Worm (Caenorhabditis elegans) whole organism, young adult: ENCODE data around the gene W04G3.10.

Source experiments
- B0035.1 ChIP-seq: sonication (generic microtip); optimal IDR thresholded peaks from 2 replicates; lab custom pipeline; 2016; ENCODE audit warnings: missing genetic modification characterization, mild to moderate bottlenecking, missing compliant biosample characterization, missing genotype, missing genetic modification reagents
- B0261.1 ChIP-seq: sonication (generic microtip); optimal IDR thresholded peaks from 2 replicates; lab custom pipeline; 2016; ENCODE audit warnings: mild to moderate bottlenecking, missing genetic modification characterization, moderate library complexity, missing compliant biosample characterization
- F10E7.11 ChIP-seq: sonication (generic microtip); optimal IDR thresholded peaks from 2 replicates; lab custom pipeline; 2017; ENCODE audit warnings: mild to moderate bottlenecking, missing genetic modification characterization, moderate library complexity, missing compliant biosample characterization
- F39B2.1 ChIP-seq: fragments of 200-800 bp; sonication (Bioruptor generic); IDR thresholded peaks from 2 replicates; pipeline ENCODE4 v1.3.6; 2022; ENCODE audit warnings: missing genetic modification reagents, missing genetic modification characterization, missing compliant biosample characterization
- F52B5.7 ChIP-seq: sonication (generic microtip); optimal IDR thresholded peaks from 2 replicates; lab custom pipeline; 2016; ENCODE audit warnings: mild to moderate bottlenecking, missing genetic modification characterization, missing compliant biosample characterization
- T26A5.8 ChIP-seq: sonication (generic microtip); optimal IDR thresholded peaks from 2 replicates; lab custom pipeline; 2016; ENCODE audit warnings: missing genetic modification characterization, missing compliant biosample characterization
- Y53G8AR.9 ChIP-seq: fragments of 200-800 bp; sonication (Bioruptor generic); conservative IDR thresholded peaks from 2 replicates; pipeline ENCODE4 v1.3.6; 2022; ENCODE audit warnings: missing genetic modification reagents, missing genetic modification characterization, missing compliant biosample characterization
- Y56A3A.18 ChIP-seq: fragments of 200-800 bp; sonication (Bioruptor generic); IDR thresholded peaks from 2 replicates; pipeline ENCODE4 v1.3.6; 2022; ENCODE audit warnings: missing genetic modification reagents, missing genetic modification characterization, missing compliant biosample characterization
- ZK185.1 ChIP-seq: sonication (generic microtip); optimal IDR thresholded peaks from 2 replicates; lab custom pipeline; 2016; ENCODE audit warnings: mild to moderate bottlenecking, missing genetic modification characterization, missing compliant biosample characterization; ENCODE audit not compliant: poor library complexity, severe bottlenecking
- ama-1 ChIP-seq, 3 experiments: fragments of 150-350 bp in 1 of 3; sonication (generic microtip) in 2 of 3; optimal IDR thresholded peaks; 2 replicates each; lab custom pipeline; 2014 to 2018; ENCODE audit warnings: missing biosample characterization in 2 of 3, missing genetic modification characterization in 2 of 3, missing genetic modification reagents in 2 of 3
- aptf-3 ChIP-seq: fragments of 200-800 bp; sonication (Bioruptor generic); IDR thresholded peaks from 2 replicates; pipeline ENCODE4 v1.3.6; 2022; ENCODE audit warnings: missing genetic modification characterization, missing compliant biosample characterization
- attf-6 ChIP-seq: fragments of 200-800 bp; sonication (Bioruptor generic); IDR thresholded peaks from 2 replicates; pipeline ENCODE4 v1.3.6; 2022; ENCODE audit warnings: missing genetic modification reagents, missing genetic modification characterization, missing compliant biosample characterization
- bed-2 ChIP-seq: fragments of 200-800 bp; sonication (Bioruptor generic); IDR thresholded peaks from 2 replicates; pipeline ENCODE4 v1.3.6; 2022; ENCODE audit warnings: missing genetic modification reagents, missing genetic modification characterization, missing compliant biosample characterization
- cebp-1 ChIP-seq, 2 experiments: fragments of 200-800 bp in 1 of 2; sonication (Bioruptor generic) in 1 of 2; sonication (generic microtip) in 1 of 2; IDR thresholded peaks in 1 of 2; optimal IDR thresholded peaks in 1 of 2; 2 replicates each; pipeline versions ENCODE4 v1.3.6 to Lab custom; 2017 to 2022; ENCODE audit warnings: missing compliant biosample characterization in 2 of 2, missing genetic modification characterization in 2 of 2, mild to moderate bottlenecking in 1 of 2, missing genetic modification reagents in 1 of 2, moderate library complexity in 1 of 2
- chd-7 ChIP-seq: sonication (generic microtip); optimal IDR thresholded peaks from 2 replicates; lab custom pipeline; 2016; ENCODE audit warnings: mild to moderate bottlenecking, missing genetic modification characterization, moderate library complexity, missing compliant biosample characterization
- die-1 ChIP-seq: sonication (generic microtip); optimal IDR thresholded peaks from 2 replicates; lab custom pipeline; 2016; ENCODE audit warnings: missing genotype, mild to moderate bottlenecking, missing genetic modification characterization, missing compliant biosample characterization
- dpl-1 ChIP-seq: fragments of 150-350 bp; optimal IDR thresholded peaks from 2 replicates; lab custom pipeline; 2014; ENCODE audit warnings: missing biosample characterization, missing genetic modification reagents, missing genetic modification characterization
- efl-1 ChIP-seq: fragments of 150-350 bp; optimal IDR thresholded peaks from 2 replicates; lab custom pipeline; 2014; ENCODE audit warnings: missing biosample characterization, missing genetic modification reagents, missing genetic modification characterization
- egl-18 ChIP-seq: fragments of 200-800 bp; sonication (Bioruptor generic); IDR thresholded peaks from 2 replicates; pipeline ENCODE4 v1.3.6; 2022; ENCODE audit warnings: missing genetic modification reagents, missing genetic modification characterization, missing compliant biosample characterization
- ets-4 ChIP-seq: fragments of 200-800 bp; sonication (Bioruptor generic); optimal IDR thresholded peaks from 2 replicates; lab custom pipeline; 2018; ENCODE audit warnings: mild to moderate bottlenecking, missing genetic modification characterization, missing compliant biosample characterization
- hlh-12 ChIP-seq: sonication (generic microtip); optimal IDR thresholded peaks from 2 replicates; lab custom pipeline; 2016; ENCODE audit warnings: missing genetic modification characterization, missing compliant biosample characterization
- hmg-1.2 ChIP-seq: fragments of 200-800 bp; sonication (Bioruptor generic); IDR thresholded peaks from 2 replicates; pipeline ENCODE4 v1.3.6; 2022; ENCODE audit warnings: missing genetic modification reagents, missing genetic modification characterization, missing compliant biosample characterization
- hsf-1 ChIP-seq: fragments of 200-800 bp; sonication (Bioruptor generic); IDR thresholded peaks from 2 replicates; pipeline ENCODE4 v1.3.6; 2022; ENCODE audit warnings: missing genetic modification reagents, missing genetic modification characterization, missing compliant biosample characterization
- let-607 ChIP-seq, 2 experiments: fragments of 200-800 bp in 1 of 2; sonication (Bioruptor generic) in 1 of 2; sonication (generic microtip) in 1 of 2; optimal IDR thresholded peaks; 2 replicates each; lab custom pipeline; 2016 to 2018; ENCODE audit warnings: mild to moderate bottlenecking in 2 of 2, missing compliant biosample characterization in 2 of 2, missing genetic modification characterization in 2 of 2, moderate library complexity in 2 of 2, missing genotype in 1 of 2
- lin-54 ChIP-seq: fragments of 200-800 bp; sonication (Bioruptor generic); optimal IDR thresholded peaks from 2 replicates; lab custom pipeline; 2018; ENCODE audit warnings: mild to moderate bottlenecking, missing genetic modification characterization, missing compliant biosample characterization
- lir-1 ChIP-seq: fragments of 200-800 bp; sonication (Bioruptor generic); conservative IDR thresholded peaks from 2 replicates; pipeline ENCODE4 v1.3.6; 2022; ENCODE audit warnings: missing genetic modification reagents, missing genetic modification characterization, missing compliant biosample characterization
- lsl-1 ChIP-seq: fragments of 200-800 bp; sonication (Bioruptor generic); optimal IDR thresholded peaks from 2 replicates; lab custom pipeline; 2018; ENCODE audit warnings: mild to moderate bottlenecking, missing genetic modification characterization, moderate library complexity, missing compliant biosample characterization
- madf-3 ChIP-seq: fragments of 200-800 bp; sonication (Bioruptor generic); IDR thresholded peaks from 2 replicates; pipeline ENCODE4 v1.3.6; 2022; ENCODE audit warnings: missing genetic modification reagents, missing genetic modification characterization, missing compliant biosample characterization
- mcd-1 ChIP-seq: fragments of 200-800 bp; sonication (Bioruptor generic); IDR thresholded peaks from 2 replicates; pipeline ENCODE4 v1.3.6; 2022; ENCODE audit warnings: missing genetic modification reagents, missing genetic modification characterization, missing compliant biosample characterization
- mes-4 ChIP-seq: sonication (generic microtip); optimal IDR thresholded peaks from 2 replicates; lab custom pipeline; 2016; ENCODE audit warnings: missing genotype, missing genetic modification characterization, missing compliant biosample characterization
- nfya-1 ChIP-seq: sonication (generic microtip); optimal IDR thresholded peaks from 2 replicates; lab custom pipeline; 2017; ENCODE audit warnings: antibody characterized with exemption, missing compliant biosample characterization, missing genetic modification characterization, borderline replicate concordance; ENCODE audit not compliant: insufficient read depth
- nhr-27 ChIP-seq: fragments of 200-800 bp; sonication (Bioruptor generic); optimal IDR thresholded peaks from 2 replicates; lab custom pipeline; 2018; ENCODE audit warnings: mild to moderate bottlenecking, missing genetic modification characterization, moderate library complexity, missing compliant biosample characterization
- pha-4 ChIP-seq: fragments of 150-350 bp; sonication (generic microtip); optimal IDR thresholded peaks from 2 replicates; lab custom pipeline; 2014; ENCODE audit warnings: missing biosample characterization, missing genetic modification reagents, missing genetic modification characterization
- rpc-1 ChIP-seq, 2 experiments: fragments of 150-350 bp in 1 of 2; sonication (generic microtip) in 1 of 2; optimal IDR thresholded peaks; 2 replicates each; lab custom pipeline; 2014 to 2018; ENCODE audit warnings: missing biosample characterization in 1 of 2, missing genetic modification characterization in 1 of 2, missing genetic modification reagents in 1 of 2, missing genotype in 1 of 2
- sea-2 ChIP-seq: fragments of 200-800 bp; sonication (Bioruptor generic); IDR thresholded peaks from 2 replicates; pipeline ENCODE4 v1.3.6; 2022; ENCODE audit warnings: missing genetic modification characterization, missing compliant biosample characterization
- snpc-1.1 ChIP-seq: sonication (generic microtip); optimal IDR thresholded peaks from 2 replicates; lab custom pipeline; 2017; ENCODE audit warnings: missing genetic modification characterization, mild to moderate bottlenecking, missing compliant biosample characterization, antibody characterized with exemption, moderate library complexity, missing genotype, missing genetic modification reagents; ENCODE audit not compliant: insufficient read depth
- snpc-4 ChIP-seq, 5 experiments: fragments of 150-350 bp in 1 of 5; sonication (generic microtip) in 4 of 5; optimal IDR thresholded peaks; 2 replicates each; lab custom pipeline; 2014 to 2018; ENCODE audit warnings: missing genetic modification characterization in 5 of 5, missing biosample characterization in 3 of 5, antibody characterized with exemption in 2 of 5, mild to moderate bottlenecking in 2 of 5, missing compliant biosample characterization in 2 of 5, missing genotype in 2 of 5, moderate library complexity in 2 of 5, missing genetic modification reagents in 1 of 5
- sptf-2 ChIP-seq: fragments of 200-800 bp; sonication (Bioruptor generic); optimal IDR thresholded peaks from 2 replicates; lab custom pipeline; 2018; ENCODE audit warnings: mild to moderate bottlenecking, missing genetic modification characterization, missing compliant biosample characterization
- tlf-1 ChIP-seq: fragments of 200-800 bp; sonication (Bioruptor generic); optimal IDR thresholded peaks from 2 replicates; lab custom pipeline; 2018; ENCODE audit warnings: mild to moderate bottlenecking, missing genetic modification characterization, missing compliant biosample characterization
- unc-62 ChIP-seq: fragments of 150-350 bp; optimal IDR thresholded peaks from 2 replicates; lab custom pipeline; 2014; ENCODE audit warnings: missing biosample characterization, missing genetic modification reagents, missing genetic modification characterization
- xnd-1 ChIP-seq: sonication (generic microtip); optimal IDR thresholded peaks from 2 replicates; lab custom pipeline; 2016; ENCODE audit warnings: missing genotype, missing genetic modification reagents, missing genetic modification characterization, missing compliant biosample characterization
- ztf-22 ChIP-seq: fragments of 200-800 bp; sonication (Bioruptor generic); optimal IDR thresholded peaks from 2 replicates; lab custom pipeline; 2018; ENCODE audit warnings: mild to moderate bottlenecking, missing genetic modification characterization, moderate library complexity, missing compliant biosample characterization
- ztf-26 ChIP-seq: sonication (generic microtip); optimal IDR thresholded peaks from 2 replicates; lab custom pipeline; 2017; ENCODE audit warnings: missing genetic modification characterization, missing compliant biosample characterization
- ztf-28 ChIP-seq: fragments of 200-800 bp; sonication (Bioruptor generic); IDR thresholded peaks from 2 replicates; pipeline ENCODE4 v1.3.6; 2022; ENCODE audit warnings: missing genetic modification reagents, missing genetic modification characterization, missing compliant biosample characterization
- ztf-6 ChIP-seq: fragments of 200-800 bp; sonication (Bioruptor generic); IDR thresholded peaks from 2 replicates; pipeline ENCODE4 v1.3.6; 2022; ENCODE audit warnings: missing genetic modification reagents, missing genetic modification characterization, missing compliant biosample characterization

The W04G3.10 gene

ce11 chrX:11095480-11095879, 17.4 kb upstream of the W04G3.10 start (continued):
- no peak for TF ChIP-seq dpl-1 (GFP tag; lab: Kevin White, UChicago)
- peak; percentile 51; the same call in 1 of the 2 replicates for TF ChIP-seq cebp-1 (GFP tag; IDR thresholded peaks at IDR 0.05; lab: Robert Waterston, UW)
- peak; percentile 83 for TF ChIP-seq cebp-1 (tag; optimal IDR thresholded peaks at IDR 0.05; lab: Kevin White, UChicago)
- no peak for TF ChIP-seq lsl-1 (GFP tag; lab: Kevin White, UChicago)
- TF ChIP-seq F10E7.11: peak; percentile 57
- TF ChIP-seq hsf-1 (GFP tag; lab: Robert Waterston, UW): no peak
- peak; percentile 51; the same call in 1 of the 2 replicates for TF ChIP-seq attf-6 (GFP tag; lab: Robert Waterston, UW)
- TF ChIP-seq B0035.1: peak; percentile 87
- TF ChIP-seq F39B2.1: peak; percentile 70; the same call in 1 of the 2 replicates
- TF ChIP-seq Y56A3A.18 (GFP tag; lab: Robert Waterston, UW): peak; percentile 95
- peak; percentile 84 for TF ChIP-seq hmg-1.2 (GFP tag; lab: Robert Waterston, UW)
- TF ChIP-seq chd-7 (tag; lab: Kevin White, UChicago): no peak
- peak; percentile 84 for TF ChIP-seq die-1 (tag; lab: Kevin White, UChicago)
- TF ChIP-seq tlf-1 (GFP tag; lab: Kevin White, UChicago): peak; percentile 50
- peak; percentile 84 for TF ChIP-seq lir-1 (GFP tag; lab: Robert Waterston, UW)
- TF ChIP-seq ZK185.1 (tag; lab: Kevin White, UChicago): peak; percentile 92
- no peak for TF ChIP-seq hlh-12 (tag; lab: Kevin White, UChicago)
- TF ChIP-seq aptf-3 (GFP tag; lab: Robert Waterston, UW): no peak; the same call in 1 of the 2 replicates
- TF ChIP-seq xnd-1: no peak
- no peak for TF ChIP-seq nfya-1 (tag; lab: Kevin White, UChicago)
- TF ChIP-seq ets-4 (GFP tag; lab: Kevin White, UChicago): peak; percentile 81
- TF ChIP-seq madf-3 (GFP tag; lab: Robert Waterston, UW): peak; percentile 66; the same call in 1 of the 2 replicates
- TF ChIP-seq sea-2 (GFP tag; lab: Robert Waterston, UW): no peak
- peak; percentile 61 for TF ChIP-seq mes-4 (tag; lab: Kevin White, UChicago)
- TF ChIP-seq Y53G8AR.9 (GFP tag; lab: Robert Waterston, UW): peak; percentile 75; the same call in 1 of the 2 replicates
- TF ChIP-seq bed-2 (GFP tag; lab: Robert Waterston, UW): 0 out of 2 replicates have a peak, but pooled peaks have one; percentile 58
- peak; percentile 81 for TF ChIP-seq F52B5.7
- TF ChIP-seq ztf-26 (tag; lab: Kevin White, UChicago): peak; percentile 92
- TF ChIP-seq pha-4 (tag; lab: Kevin White, UChicago): no peak
- no peak for TF ChIP-seq efl-1 (GFP tag; lab: Kevin White, UChicago)
- no peak for TF ChIP-seq unc-62
- TF ChIP-seq ztf-28 (GFP tag; lab: Robert Waterston, UW): 0 out of 2 replicates have a peak, but pooled peaks have one; percentile 17
- no peak for TF ChIP-seq T26A5.8 (tag; lab: Kevin White, UChicago)
- TF ChIP-seq egl-18 (GFP tag; lab: Robert Waterston, UW): 0 out of 2 replicates have a peak, but pooled peaks have one; percentile 64
- TF ChIP-seq nhr-27 (tag; lab: Kevin White, UChicago): peak; percentile 61
- TF ChIP-seq let-607 (tag; optimal IDR thresholded peaks at IDR 0.05; lab: Kevin White, UChicago): peak; percentile 56 to 64
- peak; percentile 62 for TF ChIP-seq ztf-22 (GFP tag; lab: Kevin White, UChicago)
- TF ChIP-seq rpc-1 (optimal IDR thresholded peaks at IDR 0.05; lab: Kevin White, UChicago): peak; percentile 84
- TF ChIP-seq rpc-1 (tag; optimal IDR thresholded peaks at IDR 0.05; lab: Kevin White, UChicago): peak; percentile 84
- peak; percentile 82; the same call in 1 of the 2 replicates for TF ChIP-seq ztf-6 (GFP tag; lab: Robert Waterston, UW)
- TF ChIP-seq lin-54: peak; percentile 72
- TF ChIP-seq mcd-1 (GFP tag; lab: Robert Waterston, UW): peak; percentile 79
- peak; percentile 7 for TF ChIP-seq snpc-1.1 (tag; lab: Kevin White, UChicago)
- peak; percentile 58 for TF ChIP-seq snpc-4 (GFP tag; optimal IDR thresholded peaks at IDR 0.05; lab: Kevin White, UChicago)
- peak in 2 of 4 experiments; percentile 66 to 81 for TF ChIP-seq snpc-4 (tag; optimal IDR thresholded peaks at IDR 0.05; lab: Kevin White, UChicago)
- peak; percentile 96 for TF ChIP-seq B0261.1 (tag; lab: Kevin White, UChicago)
- no peak for TF ChIP-seq sptf-2 (GFP tag; lab: Kevin White, UChicago)
- TF ChIP-seq ama-1 (optimal IDR thresholded peaks at IDR 0.05; lab: Kevin White, UChicago): no peak
- peak; percentile 54 to 78 for TF ChIP-seq ama-1 (GFP tag; optimal IDR thresholded peaks at IDR 0.05; lab: Kevin White, UChicago)
